Worm (Caenorhabditis elegans) whole organism, L1 larva: ENCODE measurements around the gene C16D9.5.

ENCODE experiments used
- C04F5.9 ChIP-seq: sonication (generic microtip); optimal IDR thresholded peaks from 2 replicates; lab custom pipeline; 2016; ENCODE audit warnings: missing genetic modification characterization, missing compliant biosample characterization
- C16A3.4 ChIP-seq: fragments of 150-350 bp; optimal IDR thresholded peaks from 2 replicates; lab custom pipeline; 2014; ENCODE audit warnings: missing biosample characterization, missing genetic modification characterization
- C34B4.2 ChIP-seq: sonication (generic microtip); optimal IDR thresholded peaks from 2 replicates; lab custom pipeline; 2017; ENCODE audit warnings: mild to moderate bottlenecking, missing genetic modification characterization, missing compliant biosample characterization
- Y116A8C.19 ChIP-seq: sonication (generic microtip); optimal IDR thresholded peaks from 2 replicates; lab custom pipeline; 2016; ENCODE audit warnings: missing compliant biosample characterization, missing genetic modification characterization, borderline replicate concordance
- aha-1 ChIP-seq: fragments of 150-350 bp; optimal IDR thresholded peaks from 2 replicates; lab custom pipeline; 2014; ENCODE audit warnings: missing biosample characterization, missing genetic modification characterization
- aly-2 ChIP-seq: fragments of 150-350 bp; optimal IDR thresholded peaks from 2 replicates; lab custom pipeline; 2014; ENCODE audit warnings: missing biosample characterization, missing genetic modification characterization
- blmp-1 ChIP-seq: fragments of 150-350 bp; optimal IDR thresholded peaks from 2 replicates; lab custom pipeline; 2014; ENCODE audit warnings: missing biosample characterization, missing genetic modification characterization
- ceh-8 ChIP-seq: fragments of 200-800 bp; sonication (Bioruptor generic); optimal IDR thresholded peaks from 2 replicates; lab custom pipeline; 2018; ENCODE audit warnings: mild to moderate bottlenecking, missing genetic modification characterization, moderate library complexity, missing compliant biosample characterization
- ceh-82 ChIP-seq, 3 experiments: fragments of 150-350 bp in 1 of 3; sonication (generic microtip) in 2 of 3; optimal IDR thresholded peaks; 2 replicates each; lab custom pipeline; 2014 to 2017; ENCODE audit warnings: missing biosample characterization in 3 of 3, missing genetic modification characterization in 3 of 3
- ceh-88 ChIP-seq: fragments of 200-800 bp; sonication (Bioruptor generic); IDR thresholded peaks from 2 replicates; pipeline ENCODE4 v1.3.6; 2022; ENCODE audit warnings: missing genetic modification characterization, missing compliant biosample characterization
- ces-1 ChIP-seq: fragments of 150-350 bp; optimal IDR thresholded peaks from 2 replicates; lab custom pipeline; 2014; ENCODE audit warnings: missing biosample characterization, missing genetic modification reagents, missing genetic modification characterization
- dpl-1 ChIP-seq, 3 experiments: fragments of 150-350 bp in 2 of 3; sonication (generic microtip) in 1 of 3; optimal IDR thresholded peaks; 2 replicates each; lab custom pipeline; 2014 to 2017; ENCODE audit warnings: missing biosample characterization in 3 of 3, missing genetic modification characterization in 3 of 3, missing genetic modification reagents in 3 of 3
- dsc-1 ChIP-seq: sonication (generic microtip); optimal IDR thresholded peaks from 2 replicates; lab custom pipeline; 2016; ENCODE audit warnings: mild to moderate bottlenecking, missing genetic modification characterization, missing compliant biosample characterization
- efl-1 ChIP-seq, 4 experiments: fragments of 150-350 bp; optimal IDR thresholded peaks in 3 of 4; peaks in 1 of 4; 1 replicate in 1 of 4; 2 replicates in 3 of 4; lab custom pipeline; 2014; ENCODE audit warnings: missing biosample characterization in 2 of 4, missing genetic modification characterization in 2 of 4, missing genetic modification reagents in 2 of 4
- efl-3 ChIP-seq: fragments of 200-800 bp; sonication (Bioruptor generic); optimal IDR thresholded peaks from 2 replicates; lab custom pipeline; 2018; ENCODE audit warnings: mild to moderate bottlenecking, missing genetic modification characterization, missing compliant biosample characterization
- egl-13 ChIP-seq: sonication (generic microtip); optimal IDR thresholded peaks from 2 replicates; lab custom pipeline; 2016; ENCODE audit warnings: missing genotype, missing genetic modification reagents, missing genetic modification characterization, missing compliant biosample characterization
- elt-2 ChIP-seq: sonication (generic microtip); optimal IDR thresholded peaks from 2 replicates; lab custom pipeline; 2016; ENCODE audit warnings: missing genetic modification characterization, mild to moderate bottlenecking, inconsistent platforms, missing compliant biosample characterization, missing genetic modification reagents
- elt-3 ChIP-seq, 6 experiments: fragments of 150-350 bp in 1 of 6; sonication (generic microtip); optimal IDR thresholded peaks; 2 replicates each; lab custom pipeline; 2017 to 2018; ENCODE audit warnings: missing biosample characterization in 6 of 6, missing genetic modification characterization in 6 of 6, inconsistent platforms in 1 of 6
- fkh-10 ChIP-seq: sonication (generic microtip); optimal IDR thresholded peaks from 2 replicates; lab custom pipeline; 2017; ENCODE audit warnings: missing biosample characterization, missing genetic modification reagents, missing genetic modification characterization
- grh-1 ChIP-seq: fragments of 200-800 bp; sonication (Bioruptor generic); IDR thresholded peaks from 2 replicates; pipeline ENCODE4 v1.3.6; 2022; ENCODE audit warnings: missing genetic modification reagents, missing genetic modification characterization, missing compliant biosample characterization
- hpl-2 ChIP-seq: fragments of 150-350 bp; optimal IDR thresholded peaks from 2 replicates; lab custom pipeline; 2014; ENCODE audit warnings: missing biosample characterization, missing genetic modification reagents, missing genetic modification characterization
- isw-1 ChIP-seq: fragments of 200-800 bp; sonication (Bioruptor generic); IDR thresholded peaks from 2 replicates; pipeline ENCODE4 v1.3.6; 2022; ENCODE audit warnings: missing genetic modification characterization, missing compliant biosample characterization
- lin-13 ChIP-seq: fragments of 150-350 bp; optimal IDR thresholded peaks from 2 replicates; lab custom pipeline; 2014; ENCODE audit warnings: missing biosample characterization, missing genetic modification reagents, missing genetic modification characterization
- lin-15B ChIP-seq: fragments of 150-350 bp; sonication (generic microtip); optimal IDR thresholded peaks from 3 replicates; lab custom pipeline; 2014; ENCODE audit warnings: missing biosample characterization, missing genetic modification characterization
- lin-35 ChIP-seq, 2 experiments: fragments of 150-350 bp; optimal IDR thresholded peaks; 2 replicates each; lab custom pipeline; 2014; ENCODE audit warnings: missing biosample characterization in 2 of 2, missing genetic modification characterization in 2 of 2, missing genetic modification reagents in 2 of 2
- lin-39 ChIP-seq: fragments of 150-350 bp; optimal IDR thresholded peaks from 2 replicates; lab custom pipeline; 2014; ENCODE audit warnings: missing biosample characterization, missing genetic modification reagents, missing genetic modification characterization
- lir-3 ChIP-seq: sonication (generic microtip); optimal IDR thresholded peaks from 2 replicates; lab custom pipeline; 2016; ENCODE audit warnings: mild to moderate bottlenecking, missing genetic modification characterization, moderate library complexity, missing compliant biosample characterization; ENCODE audit not compliant: poor library complexity
- lsy-2 ChIP-seq, 2 experiments: fragments of 150-350 bp; optimal IDR thresholded peaks; 2 replicates each; lab custom pipeline; 2014; ENCODE audit warnings: missing biosample characterization in 2 of 2, missing genetic modification characterization in 2 of 2
- mep-1 ChIP-seq: fragments of 150-350 bp; optimal IDR thresholded peaks from 2 replicates; lab custom pipeline; 2014; ENCODE audit warnings: missing biosample characterization, missing genetic modification characterization
- nhr-11 ChIP-seq: fragments of 150-350 bp; optimal IDR thresholded peaks from 2 replicates; lab custom pipeline; 2014; ENCODE audit warnings: missing biosample characterization, missing genetic modification characterization
- nhr-12 ChIP-seq: sonication (generic microtip); optimal IDR thresholded peaks from 2 replicates; lab custom pipeline; 2017; ENCODE audit warnings: missing biosample characterization, missing genetic modification characterization
- nhr-19 ChIP-seq: fragments of 200-800 bp; sonication (Bioruptor generic); conservative IDR thresholded peaks from 2 replicates; pipeline ENCODE4 v1.3.6; 2022; ENCODE audit warnings: missing genetic modification characterization, missing compliant biosample characterization
- nhr-20 ChIP-seq: sonication (generic microtip); optimal IDR thresholded peaks from 2 replicates; lab custom pipeline; 2016; ENCODE audit warnings: mild to moderate bottlenecking, missing genetic modification characterization, missing compliant biosample characterization
- nhr-28 ChIP-seq: fragments of 150-350 bp; optimal IDR thresholded peaks from 2 replicates; lab custom pipeline; 2014; ENCODE audit warnings: missing biosample characterization, missing genetic modification characterization
- nhr-47 ChIP-seq: sonication (generic microtip); optimal IDR thresholded peaks from 2 replicates; lab custom pipeline; 2016; ENCODE audit warnings: mild to moderate bottlenecking, missing genetic modification characterization, moderate library complexity, missing compliant biosample characterization
- nhr-71 ChIP-seq: sonication (generic microtip); optimal IDR thresholded peaks from 2 replicates; lab custom pipeline; 2016; ENCODE audit warnings: mild to moderate bottlenecking, missing genetic modification characterization, moderate library complexity, missing compliant biosample characterization
- nhr-77 ChIP-seq: fragments of 150-350 bp; optimal IDR thresholded peaks from 2 replicates; lab custom pipeline; 2014; ENCODE audit warnings: missing biosample characterization, missing genetic modification characterization
- nhr-84 ChIP-seq: sonication (generic microtip); optimal IDR thresholded peaks from 2 replicates; lab custom pipeline; 2017; ENCODE audit warnings: missing biosample characterization, missing genetic modification characterization
- nhr-85 ChIP-seq: sonication (generic microtip); peaks from one replicate; lab custom pipeline; 2016; ENCODE audit warnings: missing genetic modification characterization, inconsistent platforms, missing compliant biosample characterization
- nhr-90 ChIP-seq: sonication (generic microtip); optimal IDR thresholded peaks from 2 replicates; lab custom pipeline; 2016; ENCODE audit warnings: mild to moderate bottlenecking, missing genetic modification characterization, missing compliant biosample characterization; ENCODE audit not compliant: poor library complexity
- pag-3 ChIP-seq: sonication (generic microtip); optimal IDR thresholded peaks from 2 replicates; lab custom pipeline; 2017; ENCODE audit warnings: missing genetic modification characterization, mild to moderate bottlenecking, missing compliant biosample characterization, antibody characterized with exemption, borderline replicate concordance; ENCODE audit not compliant: insufficient read depth
- pqm-1 ChIP-seq: sonication (generic microtip); optimal IDR thresholded peaks from 3 replicates; lab custom pipeline; 2017; ENCODE audit warnings: missing biosample characterization, missing genetic modification characterization
- skn-1 ChIP-seq: fragments of 150-350 bp; optimal IDR thresholded peaks from 2 replicates; lab custom pipeline; 2014; ENCODE audit warnings: missing biosample characterization, missing genetic modification characterization
- snpc-4 ChIP-seq: fragments of 150-350 bp; optimal IDR thresholded peaks from 2 replicates; lab custom pipeline; 2014; ENCODE audit warnings: missing biosample characterization, missing genetic modification characterization
- sox-4 ChIP-seq: sonication (generic microtip); optimal IDR thresholded peaks from 2 replicates; lab custom pipeline; 2016; ENCODE audit warnings: missing genetic modification characterization, missing compliant biosample characterization
- sptf-1 ChIP-seq: fragments of 150-350 bp; optimal IDR thresholded peaks from 2 replicates; lab custom pipeline; 2014; ENCODE audit warnings: missing biosample characterization, missing genetic modification characterization
- sup-37 ChIP-seq: fragments of 200-800 bp; sonication (Bioruptor generic); optimal IDR thresholded peaks from 2 replicates; lab custom pipeline; 2018; ENCODE audit warnings: mild to moderate bottlenecking, missing genetic modification characterization, missing compliant biosample characterization
- swsn-7 ChIP-seq: sonication (generic microtip); optimal IDR thresholded peaks from 2 replicates; lab custom pipeline; 2016; ENCODE audit warnings: missing genetic modification characterization, missing compliant biosample characterization
- tlp-1 ChIP-seq: fragments of 150-350 bp; optimal IDR thresholded peaks from 2 replicates; lab custom pipeline; 2014; ENCODE audit warnings: missing biosample characterization, missing genetic modification characterization
- unc-30 ChIP-seq: sonication (generic microtip); optimal IDR thresholded peaks from 2 replicates; lab custom pipeline; 2017; ENCODE audit warnings: missing biosample characterization, missing genetic modification characterization
- vab-15 ChIP-seq: sonication (generic microtip); optimal IDR thresholded peaks from 2 replicates; lab custom pipeline; 2017; ENCODE audit warnings: missing genotype, mild to moderate bottlenecking, missing genetic modification characterization, missing compliant biosample characterization
- ztf-11 ChIP-seq, 2 experiments: sonication (generic microtip); optimal IDR thresholded peaks; 2 replicates each; lab custom pipeline; 2016 to 2017; ENCODE audit warnings: missing genetic modification characterization in 2 of 2, missing biosample characterization in 1 of 2, missing compliant biosample characterization in 1 of 2
- ztf-4 ChIP-seq: fragments of 150-350 bp; optimal IDR thresholded peaks from 2 replicates; lab custom pipeline; 2014; ENCODE audit warnings: missing biosample characterization, missing genetic modification characterization

C16D9.5 gene

ce11 chrV:8235331-8235730 is 10.0 kb downstream of the C16D9.5 start:
- peak in 1 of 3 experiments; percentile 23 for TF ChIP-seq ceh-82 (tag; optimal IDR thresholded peaks at IDR 0.05; lab: Kevin White, UChicago)
- TF ChIP-seq pag-3 (tag; lab: Kevin White, UChicago): no peak
- TF ChIP-seq elt-3 (tag; optimal IDR thresholded peaks at IDR 0.05; lab: Kevin White, UChicago): peak in 3 of 6 experiments; percentile 0 to 42 (median 20)
- TF ChIP-seq aha-1 (tag; lab: Kevin White, UChicago): no peak
- TF ChIP-seq nhr-85: peak; percentile 69
- TF ChIP-seq lin-35 (GFP tag; optimal IDR thresholded peaks at IDR 0.05; lab: Kevin White, UChicago): peak; percentile 16 to 77
- TF ChIP-seq ces-1: no peak
- no peak for TF ChIP-seq aly-2 (tag; lab: Kevin White, UChicago)
- peak; percentile 44 for TF ChIP-seq nhr-90 (tag; lab: Kevin White, UChicago)
- TF ChIP-seq C34B4.2 (tag; lab: Kevin White, UChicago): no peak
- peak; percentile 49 for TF ChIP-seq nhr-71 (tag; lab: Kevin White, UChicago)
- TF ChIP-seq elt-2 (tag; lab: Kevin White, UChicago): no peak
- TF ChIP-seq dpl-1 (GFP tag; optimal IDR thresholded peaks at IDR 0.05; lab: Kevin White, UChicago): peak in 2 of 3 experiments; percentile 24 to 40
- peak; percentile 48 for TF ChIP-seq nhr-20 (tag; lab: Kevin White, UChicago)
- no peak for TF ChIP-seq pqm-1 (tag; lab: Kevin White, UChicago)
- TF ChIP-seq grh-1 (GFP tag; lab: Robert Waterston, UW): no peak
- TF ChIP-seq tlp-1 (tag; lab: Kevin White, UChicago): no peak
- no peak for TF ChIP-seq unc-30 (tag; lab: Kevin White, UChicago)
- no peak for TF ChIP-seq egl-13
- TF ChIP-seq nhr-28 (tag; lab: Kevin White, UChicago): no peak
- no peak for TF ChIP-seq sox-4 (tag; lab: Kevin White, UChicago)
- TF ChIP-seq blmp-1 (tag; lab: Kevin White, UChicago): peak; percentile 38
- TF ChIP-seq lin-13 (GFP tag; lab: Kevin White, UChicago): peak; percentile 21
- TF ChIP-seq lin-39 (tag; lab: Kevin White, UChicago): no peak
- peak; percentile 47 for TF ChIP-seq skn-1 (tag; lab: Kevin White, UChicago)
- TF ChIP-seq swsn-7 (tag; lab: Kevin White, UChicago): peak; percentile 20
- peak; percentile 46 for TF ChIP-seq C16A3.4 (tag; lab: Kevin White, UChicago)
- TF ChIP-seq lsy-2 (tag; optimal IDR thresholded peaks at IDR 0.05; lab: Kevin White, UChicago): peak in 1 of 2 experiments; percentile 52
- no peak for TF ChIP-seq lin-15B (tag; lab: Kevin White, UChicago)
- no peak for TF ChIP-seq ztf-11 (tag; optimal IDR thresholded peaks at IDR 0.05; lab: Kevin White, UChicago)
- no peak for TF ChIP-seq sup-37
- peak; percentile 24 for TF ChIP-seq nhr-47
- no peak for TF ChIP-seq C04F5.9 (tag; lab: Kevin White, UChicago)
- TF ChIP-seq Y116A8C.19 (tag; lab: Kevin White, UChicago): no peak
- TF ChIP-seq dsc-1: no peak
- TF ChIP-seq ztf-4 (tag; lab: Kevin White, UChicago): no peak
- TF ChIP-seq nhr-11 (tag; lab: Kevin White, UChicago): no peak
- no peak for TF ChIP-seq efl-3 (GFP tag; lab: Kevin White, UChicago)
- TF ChIP-seq ceh-88 (GFP tag; lab: Robert Waterston, UW): no peak
- no peak for TF ChIP-seq vab-15 (tag; lab: Kevin White, UChicago)
- TF ChIP-seq ceh-8 (GFP tag; lab: Kevin White, UChicago): no peak
- TF ChIP-seq nhr-12 (tag; lab: Kevin White, UChicago): no peak
- TF ChIP-seq mep-1: peak; percentile 60
- TF ChIP-seq nhr-77 (tag; lab: Kevin White, UChicago): peak; percentile 47
- no peak for TF ChIP-seq nhr-19 (GFP tag; lab: Robert Waterston, UW)
- no peak for TF ChIP-seq lir-3 (tag; lab: Kevin White, UChicago)
- no peak for TF ChIP-seq fkh-10 (GFP tag; lab: Kevin White, UChicago)
- TF ChIP-seq efl-1 (optimal IDR thresholded peaks at IDR 0.05; lab: Kevin White, UChicago): peak; percentile 29 to 32
- peak; percentile 19 to 71 for TF ChIP-seq efl-1 (GFP tag; optimal IDR thresholded peaks at IDR 0.05 in 1 of 2; lab: Kevin White, UChicago)
- no peak for TF ChIP-seq hpl-2 (GFP tag; lab: Kevin White, UChicago)
- no peak for TF ChIP-seq sptf-1
- no peak for TF ChIP-seq nhr-84 (tag; lab: Kevin White, UChicago)
- peak; percentile 65 for TF ChIP-seq snpc-4 (tag; lab: Kevin White, UChicago)
- TF ChIP-seq isw-1 (GFP tag; lab: Robert Waterston, UW): no peak
